Fruit fly (Drosophila melanogaster) whole organism, wandering third instar larva: ENCODE measurements around the gene CG46313.

ENCODE experiments used
- Dif ChIP-seq: fragments of 200-275, 200-300 bp; sonication (Bioruptor generic); optimal IDR thresholded peaks from 2 replicates; lab custom pipeline; 2018; ENCODE audit warnings: missing biosample characterization, missing genetic modification characterization; ENCODE audit not compliant: partially characterized antibody
- GATAd ChIP-seq: sonication (Bioruptor generic); optimal IDR thresholded peaks from 2 replicates; lab custom pipeline; 2016; ENCODE audit warnings: missing biosample characterization, missing genetic modification characterization
- N ChIP-seq: fragments of >200 bp; optimal IDR thresholded peaks from 2 replicates; lab custom pipeline; 2018; ENCODE audit warnings: missing biosample characterization, missing external identifiers, missing genetic modification characterization
- br ChIP-seq: fragments of 200-800 bp; sonication (Bioruptor generic); optimal IDR thresholded peaks from 2 replicates; lab custom pipeline; 2016; ENCODE audit warnings: missing biosample characterization, missing genetic modification characterization
- usp ChIP-seq: fragments of >200 bp; optimal IDR thresholded peaks from 2 replicates; lab custom pipeline; 2017; ENCODE audit warnings: missing biosample characterization, missing genetic modification characterization
- woc ChIP-seq: sonication (Bioruptor generic); optimal IDR thresholded peaks from 2 replicates; lab custom pipeline; 2016; ENCODE audit warnings: missing biosample characterization, mild to moderate bottlenecking, missing genetic modification characterization

DNA sequence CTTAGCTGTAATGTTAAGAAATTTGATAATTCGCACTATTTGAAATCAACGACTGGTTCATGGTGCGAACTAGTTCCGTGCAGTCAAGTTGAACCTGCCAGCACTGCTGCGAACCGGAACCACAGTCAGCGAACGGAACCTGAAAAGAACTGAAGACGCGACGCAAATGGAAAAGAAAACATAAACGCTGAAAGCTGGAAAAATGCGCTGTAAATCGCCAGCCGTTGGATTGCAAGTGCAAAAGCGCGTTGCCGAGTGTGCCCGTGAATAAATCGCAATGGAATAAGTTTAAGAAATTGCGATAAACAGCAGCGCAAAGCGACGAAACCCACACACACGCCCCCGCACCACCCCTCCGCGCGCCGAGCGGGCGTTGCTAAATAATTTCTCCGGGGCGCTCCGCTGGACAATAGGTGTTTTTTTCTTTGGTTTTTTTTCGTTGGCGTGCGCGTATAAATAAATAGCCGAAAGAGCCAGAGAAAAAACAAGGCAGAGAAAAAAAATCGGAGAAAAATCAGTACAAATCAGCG is 11.5 kb upstream of the CG46313 start, which contains the start of gene CG5521:
- TF ChIP-seq GATAd (GFP tag; lab: Kevin White, UChicago) = no peak
- no peak for TF ChIP-seq Dif
- TF ChIP-seq br (GFP tag; lab: Kevin White, UChicago) = no peak
- TF ChIP-seq woc = peak; percentile 69
- TF ChIP-seq N (GFP tag; lab: Kevin White, UChicago) = no peak
- no peak for TF ChIP-seq usp (GFP tag; lab: Kevin White, UChicago)
